Worm (Caenorhabditis elegans) whole organism, L4 larva: ENCODE data around the gene H10E21.1.

Experiments used
- D1046.2 ChIP-seq: fragments of 200-800 bp; sonication (Bioruptor generic); IDR thresholded peaks from 2 replicates; pipeline ENCODE4 v1.3.6; 2022; ENCODE audit warnings: missing genetic modification characterization, missing compliant biosample characterization
- F37D6.2 ChIP-seq: sonication (generic microtip); optimal IDR thresholded peaks from 2 replicates; lab custom pipeline; 2016; ENCODE audit warnings: mild to moderate bottlenecking, missing genetic modification characterization, missing compliant biosample characterization
- T26A8.4 ChIP-seq: fragments of 200-800 bp; sonication (Bioruptor generic); IDR thresholded peaks from 2 replicates; pipeline ENCODE4 v1.3.6; 2022; ENCODE audit warnings: missing genetic modification characterization, missing compliant biosample characterization
- ZK337.2 ChIP-seq: fragments of 200-800 bp; sonication (Bioruptor generic); IDR thresholded peaks from 2 replicates; pipeline ENCODE4 v1.3.6; 2022; ENCODE audit warnings: missing genetic modification reagents, missing genetic modification characterization, missing compliant biosample characterization
- arid-1 ChIP-seq: fragments of 200-800 bp; sonication (Bioruptor generic); conservative IDR thresholded peaks from 2 replicates; pipeline ENCODE4 v1.3.6; 2022; ENCODE audit warnings: missing genetic modification reagents, missing genetic modification characterization, missing compliant biosample characterization
- ceh-20 ChIP-seq: fragments of 200-800 bp; sonication (Bioruptor generic); IDR thresholded peaks from 2 replicates; pipeline ENCODE4 v1.3.6; 2022; ENCODE audit warnings: missing genetic modification reagents, missing genetic modification characterization, missing compliant biosample characterization
- ceh-44 ChIP-seq: fragments of 200-800 bp; sonication (Bioruptor generic); IDR thresholded peaks from 2 replicates; pipeline ENCODE4 v1.3.6; 2022; ENCODE audit warnings: missing genetic modification reagents, missing genetic modification characterization, missing compliant biosample characterization
- ceh-62 ChIP-seq: sonication (generic microtip); optimal IDR thresholded peaks from 2 replicates; lab custom pipeline; 2017; ENCODE audit warnings: missing biosample characterization, missing genetic modification characterization
- cey-2 ChIP-seq: sonication (generic microtip); optimal IDR thresholded peaks from 3 replicates; lab custom pipeline; 2017; ENCODE audit warnings: missing genetic modification characterization, mild to moderate bottlenecking, missing compliant biosample characterization, antibody characterized with exemption, borderline replicate concordance; ENCODE audit not compliant: insufficient read depth
- ctbp-1 ChIP-seq: fragments of 200-800 bp; sonication (Bioruptor generic); IDR thresholded peaks from 2 replicates; pipeline ENCODE4 v1.3.6; 2022; ENCODE audit warnings: missing genetic modification reagents, missing genetic modification characterization, missing compliant biosample characterization
- dmd-8 ChIP-seq: fragments of 200-800 bp; sonication (Bioruptor generic); IDR thresholded peaks from 2 replicates; pipeline ENCODE4 v1.3.6; 2022; ENCODE audit warnings: missing genetic modification characterization, missing compliant biosample characterization
- egl-27 ChIP-seq: sonication (generic microtip); optimal IDR thresholded peaks from 3 replicates; lab custom pipeline; 2017; ENCODE audit warnings: missing biosample characterization, missing genetic modification reagents, missing genetic modification characterization
- egl-43 ChIP-seq: fragments of 200-800 bp; sonication (Bioruptor generic); IDR thresholded peaks from 2 replicates; pipeline ENCODE4 v1.3.6; 2022; ENCODE audit warnings: missing genetic modification reagents, missing genetic modification characterization, missing compliant biosample characterization
- fkh-10 ChIP-seq: fragments of 150-350 bp; optimal IDR thresholded peaks from 2 replicates; lab custom pipeline; 2014; ENCODE audit warnings: missing biosample characterization, missing genetic modification reagents, missing genetic modification characterization
- fos-1 ChIP-seq: fragments of 150-350 bp; optimal IDR thresholded peaks from 2 replicates; lab custom pipeline; 2014; ENCODE audit warnings: missing biosample characterization, missing genetic modification characterization
- gei-8 ChIP-seq: fragments of 200-800 bp; sonication (Bioruptor generic); optimal IDR thresholded peaks from 2 replicates; lab custom pipeline; 2018; ENCODE audit warnings: mild to moderate bottlenecking, missing genetic modification characterization, missing compliant biosample characterization
- hif-1 ChIP-seq, 2 experiments: sonication (generic microtip); optimal IDR thresholded peaks; 2 replicates each; lab custom pipeline; 2016 to 2017; ENCODE audit warnings: missing compliant biosample characterization in 2 of 2, missing genetic modification characterization in 2 of 2, missing genetic modification reagents in 2 of 2, missing genotype in 2 of 2, mild to moderate bottlenecking in 1 of 2
- hlh-11 ChIP-seq: fragments of 200-800 bp; sonication (Bioruptor generic); optimal IDR thresholded peaks from 2 replicates; lab custom pipeline; 2018; ENCODE audit warnings: mild to moderate bottlenecking, missing genetic modification characterization, missing compliant biosample characterization
- hlh-30 ChIP-seq: sonication (generic microtip); optimal IDR thresholded peaks from 2 replicates; lab custom pipeline; 2017; ENCODE audit warnings: antibody characterized with exemption, mild to moderate bottlenecking, missing genetic modification characterization, missing compliant biosample characterization; ENCODE audit not compliant: insufficient read depth
- hmg-1.1 ChIP-seq: fragments of 200-800 bp; sonication (Bioruptor generic); IDR thresholded peaks from 2 replicates; pipeline ENCODE4 v1.3.6; 2022; ENCODE audit warnings: missing genetic modification reagents, missing genetic modification characterization, missing compliant biosample characterization
- lin-1 ChIP-seq: fragments of 200-800 bp; sonication (Bioruptor generic); IDR thresholded peaks from 2 replicates; pipeline ENCODE4 v1.3.6; 2022; ENCODE audit warnings: missing genetic modification reagents, missing genetic modification characterization, missing compliant biosample characterization
- lin-38 ChIP-seq: fragments of 200-800 bp; sonication (Bioruptor generic); IDR thresholded peaks from 2 replicates; pipeline ENCODE4 v1.3.6; 2022; ENCODE audit warnings: missing genetic modification reagents, missing genetic modification characterization, missing compliant biosample characterization
- lsy-2 ChIP-seq, 2 experiments: fragments of 150-350 bp in 1 of 2; sonication (generic microtip) in 1 of 2; optimal IDR thresholded peaks; 2 replicates each; lab custom pipeline; 2014 to 2017; ENCODE audit warnings: missing biosample characterization in 2 of 2, missing genetic modification characterization in 2 of 2
- mdl-1 ChIP-seq, 2 experiments: fragments of 150-350 bp in 1 of 2; sonication (generic microtip) in 1 of 2; optimal IDR thresholded peaks; 2 replicates each; lab custom pipeline; 2014 to 2017; ENCODE audit warnings: missing biosample characterization in 2 of 2, missing genetic modification characterization in 2 of 2
- mep-1 ChIP-seq: fragments of 150-350 bp; sonication (generic microtip); optimal IDR thresholded peaks from 3 replicates; lab custom pipeline; 2014; ENCODE audit warnings: missing biosample characterization, missing genetic modification characterization
- mes-2 ChIP-seq: sonication (generic microtip); optimal IDR thresholded peaks from 2 replicates; lab custom pipeline; 2016; ENCODE audit warnings: missing genotype, mild to moderate bottlenecking, missing genetic modification characterization, missing compliant biosample characterization; ENCODE audit not compliant: poor library complexity, severe bottlenecking
- nhr-10 ChIP-seq: fragments of 150-350 bp; optimal IDR thresholded peaks from 2 replicates; lab custom pipeline; 2014; ENCODE audit warnings: missing biosample characterization, missing genetic modification characterization
- nhr-11 ChIP-seq: fragments of 150-350 bp; optimal IDR thresholded peaks from 2 replicates; lab custom pipeline; 2014; ENCODE audit warnings: missing biosample characterization, missing genetic modification characterization
- nhr-237 ChIP-seq: sonication (generic microtip); optimal IDR thresholded peaks from 2 replicates; lab custom pipeline; 2017; ENCODE audit warnings: missing biosample characterization, missing genetic modification characterization
- nhr-77 ChIP-seq: fragments of 150-350 bp; optimal IDR thresholded peaks from 2 replicates; lab custom pipeline; 2014; ENCODE audit warnings: missing biosample characterization, missing genetic modification characterization
- pqm-1 ChIP-seq: sonication (generic microtip); optimal IDR thresholded peaks from 2 replicates; lab custom pipeline; 2017; ENCODE audit warnings: missing biosample characterization, missing genetic modification characterization
- rbr-2 ChIP-seq: sonication (generic microtip); optimal IDR thresholded peaks from 2 replicates; lab custom pipeline; 2016; ENCODE audit warnings: missing genotype, missing genetic modification characterization, missing compliant biosample characterization
- sdz-12 ChIP-seq: fragments of 200-800 bp; sonication (Bioruptor generic); optimal IDR thresholded peaks from 2 replicates; lab custom pipeline; 2018; ENCODE audit warnings: mild to moderate bottlenecking, missing genetic modification characterization, missing compliant biosample characterization
- set-16 ChIP-seq: fragments of 200-800 bp; sonication (Bioruptor generic); IDR thresholded peaks from 2 replicates; pipeline ENCODE4 v1.3.6; 2022; ENCODE audit warnings: missing genetic modification reagents, missing genetic modification characterization, missing compliant biosample characterization
- tra-1 ChIP-seq: fragments of 200-800 bp; sonication (Bioruptor generic); IDR thresholded peaks from 2 replicates; pipeline ENCODE4 v1.3.6; 2022; ENCODE audit warnings: missing genetic modification reagents, missing genetic modification characterization, missing compliant biosample characterization
- unc-130 ChIP-seq: sonication (generic microtip); optimal IDR thresholded peaks from 2 replicates; lab custom pipeline; 2016; ENCODE audit warnings: missing genetic modification reagents, missing genetic modification characterization, missing compliant biosample characterization
- unc-39 ChIP-seq: sonication (generic microtip); optimal IDR thresholded peaks from 2 replicates; lab custom pipeline; 2017; ENCODE audit warnings: missing biosample characterization, missing genetic modification characterization
- unc-62 ChIP-seq, 3 experiments: fragments of 150-350 bp in 1 of 3; sonication (generic microtip); optimal IDR thresholded peaks in 2 of 3; peaks in 1 of 3; 1 replicate in 1 of 3; 2 replicates in 2 of 3; lab custom pipeline; 2014 to 2017; ENCODE audit warnings: missing biosample characterization in 3 of 3, missing genetic modification characterization in 3 of 3, missing genetic modification reagents in 3 of 3, missing genotype in 1 of 3
- vab-7 ChIP-seq: fragments of 200-800 bp; sonication (Bioruptor generic); IDR thresholded peaks from 2 replicates; pipeline ENCODE4 v1.3.6; 2022; ENCODE audit warnings: missing genetic modification reagents, missing genetic modification characterization, missing compliant biosample characterization
- zag-1 ChIP-seq: fragments of 150-350 bp; optimal IDR thresholded peaks from 2 replicates; lab custom pipeline; 2014; ENCODE audit warnings: missing biosample characterization, missing genetic modification characterization
- zfp-3 ChIP-seq: fragments of 200-800 bp; sonication (Bioruptor generic); conservative IDR thresholded peaks from 2 replicates; pipeline ENCODE4 v1.3.6; 2022; ENCODE audit warnings: missing genetic modification reagents, missing genetic modification characterization, missing compliant biosample characterization

Gene H10E21.1

ce11 chrIII:17558-17957, 2.0 kb downstream of the H10E21.1 start:
- TF ChIP-seq nhr-237 (tag; lab: Kevin White, UChicago) (no peak), D1046.2 (GFP tag; lab: Robert Waterston, UW) (no peak), lin-1 (GFP tag; lab: Robert Waterston, UW) (0 out of 2 replicates have a peak, but pooled peaks have one; percentile 15), unc-62 (GFP tag; optimal IDR thresholded peaks at IDR 0.05 in 1 of 2; lab: Kevin White, UChicago) (peak in 1 of 2 experiments; percentile 68), unc-62 (tag; optimal IDR thresholded peaks at IDR 0.05; lab: Kevin White, UChicago) (no peak), pqm-1 (tag; lab: Kevin White, UChicago) (no peak)

DNA sequence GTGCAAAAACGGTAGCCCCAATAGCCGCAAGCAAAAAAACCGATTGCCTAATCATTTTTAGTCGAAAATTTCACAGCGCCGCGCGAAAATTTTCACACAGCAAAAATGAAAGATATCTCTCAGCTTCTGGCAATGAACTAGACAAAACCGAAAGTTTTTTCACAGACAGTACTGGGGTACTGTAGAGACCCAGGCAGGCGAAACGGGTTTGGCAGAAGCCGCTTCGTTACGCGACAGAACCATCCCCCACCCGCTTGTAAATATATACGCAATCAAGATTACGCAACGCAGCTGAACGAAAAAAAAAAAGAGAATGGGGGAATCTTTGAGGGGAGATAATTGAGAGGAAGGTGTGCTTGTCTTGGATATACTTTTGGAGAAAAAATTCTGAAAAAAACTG, 3.9 kb downstream of the H10E21.1 start, which contains the start of gene H10E21.4:
TSS of gene H10E21.4 (minus strand) at position 167 of the 400 bp plus-strand sequence.
- TF ChIP-seq hif-1 (tag; optimal IDR thresholded peaks at IDR 0.05; lab: Kevin White, UChicago) = no peak
- TF ChIP-seq zfp-3 (GFP tag; lab: Robert Waterston, UW) = no peak
- TF ChIP-seq mep-1 (tag; lab: Kevin White, UChicago) = no peak
- no peak for TF ChIP-seq egl-43 (GFP tag; lab: Robert Waterston, UW)

ce11 chrIII:21276-21675, 5.7 kb downstream of the H10E21.1 start:
- TF ChIP-seq set-16 (GFP tag; lab: Robert Waterston, UW) (peak; percentile 68), nhr-10 (no peak), ZK337.2 (GFP tag; lab: Robert Waterston, UW) (no peak)
- TF ChIP-seq, all 104 proteins: peak for 1

ce11 chrIII:23862-24261, 8.3 kb downstream of the H10E21.1 start, which contains the start of gene H10E21.5:
TSS of gene H10E21.5 (minus strand) at chrIII:23962.
- TF ChIP-seq unc-39 (tag; lab: Kevin White, UChicago) = no peak
- no peak for TF ChIP-seq cey-2
- TF ChIP-seq egl-27 (tag; lab: Kevin White, UChicago) = no peak
- no peak for TF ChIP-seq unc-62 (GFP tag; optimal IDR thresholded peaks at IDR 0.05 in 1 of 2; lab: Kevin White, UChicago)
- no peak for TF ChIP-seq unc-62 (tag; optimal IDR thresholded peaks at IDR 0.05; lab: Kevin White, UChicago)
- TF ChIP-seq fos-1 (tag; lab: Kevin White, UChicago) = no peak
- TF ChIP-seq nhr-11 (tag; lab: Kevin White, UChicago) = no peak
- TF ChIP-seq, all 104 proteins: peak for 0

DNA sequence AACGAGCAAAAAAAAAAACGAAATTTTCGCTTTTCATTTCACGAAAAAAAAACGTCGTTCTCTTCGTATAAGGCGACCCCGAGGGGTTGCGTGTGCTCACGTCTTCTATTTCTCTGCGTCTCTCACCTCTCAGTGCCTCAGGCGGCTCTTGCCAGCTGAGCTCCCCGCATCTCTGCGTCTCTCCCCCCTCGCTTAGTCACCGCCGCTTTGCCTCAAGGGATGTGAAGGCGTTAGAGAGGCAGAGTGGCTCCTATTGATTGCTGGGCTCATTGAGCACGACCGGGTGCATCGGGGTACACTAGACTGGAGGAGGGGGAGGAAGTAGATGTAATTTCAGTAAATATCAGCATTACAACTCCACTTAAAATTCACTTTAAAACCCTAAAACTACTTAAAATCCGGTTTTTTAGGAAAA, 10.0 kb downstream of the H10E21.1 start:
- TF ChIP-seq set-16 (GFP tag; lab: Robert Waterston, UW) (peak; percentile 97), unc-130 (no peak), hlh-30 (peak; percentile 94), hmg-1.1 (GFP tag; lab: Robert Waterston, UW) (peak; percentile 82), fkh-10 (GFP tag; lab: Kevin White, UChicago) (peak; percentile 82), nhr-77 (tag; lab: Kevin White, UChicago) (no peak), arid-1 (GFP tag; lab: Robert Waterston, UW) (peak; percentile 65; the same call in 1 of the 2 replicates), rbr-2 (tag; lab: Kevin White, UChicago) (peak; percentile 85), tra-1 (GFP tag; lab: Robert Waterston, UW) (peak; percentile 62; the same call in 1 of the 2 replicates), mdl-1 (tag; optimal IDR thresholded peaks at IDR 0.05; lab: Kevin White, UChicago) (peak; percentile 69 to 72), T26A8.4 (GFP tag; lab: Robert Waterston, UW) (peak; percentile 37; the same call in 1 of the 2 replicates), ctbp-1 (GFP tag; lab: Robert Waterston, UW) (peak; percentile 83), zag-1 (tag; lab: Kevin White, UChicago) (peak; percentile 32), unc-62 (GFP tag; optimal IDR thresholded peaks at IDR 0.05 in 1 of 2; lab: Kevin White, UChicago) (peak in 1 of 2 experiments; percentile 61), unc-62 (tag; optimal IDR thresholded peaks at IDR 0.05; lab: Kevin White, UChicago) (no peak), ceh-62 (no peak), egl-27 (tag; lab: Kevin White, UChicago) (no peak), lin-38 (GFP tag; lab: Robert Waterston, UW) (0 out of 2 replicates have a peak, but pooled peaks have one; percentile 11), vab-7 (GFP tag; lab: Robert Waterston, UW) (0 out of 2 replicates have a peak, but pooled peaks have one; percentile 42), sdz-12 (GFP tag; lab: Kevin White, UChicago) (no peak), gei-8 (GFP tag; lab: Kevin White, UChicago) (no peak), lsy-2 (tag; optimal IDR thresholded peaks at IDR 0.05; lab: Kevin White, UChicago) (peak; percentile 61 to 68), mes-2 (peak; percentile 55), D1046.2 (GFP tag; lab: Robert Waterston, UW) (no peak), ceh-20 (GFP tag; lab: Robert Waterston, UW) (peak; percentile 68), dmd-8 (peak; percentile 51; the same call in 1 of the 2 replicates), F37D6.2 (tag; lab: Kevin White, UChicago) (peak; percentile 80), hlh-11 (tag; lab: Kevin White, UChicago) (peak; percentile 84), ceh-44 (GFP tag; lab: Robert Waterston, UW) (no peak)
